Fruit fly (Drosophila melanogaster) whole organism, larva: ENCODE data around the gene CG11842.

ENCODE experiments used
- noc ChIP-seq: fragments of 200-800 bp; sonication (Bioruptor generic); optimal IDR thresholded peaks from 3 replicates; lab custom pipeline; 2019; ENCODE audit warnings: missing biosample characterization, mild to moderate bottlenecking, missing genetic modification characterization, moderate library complexity

The CG11842 gene

DNA sequence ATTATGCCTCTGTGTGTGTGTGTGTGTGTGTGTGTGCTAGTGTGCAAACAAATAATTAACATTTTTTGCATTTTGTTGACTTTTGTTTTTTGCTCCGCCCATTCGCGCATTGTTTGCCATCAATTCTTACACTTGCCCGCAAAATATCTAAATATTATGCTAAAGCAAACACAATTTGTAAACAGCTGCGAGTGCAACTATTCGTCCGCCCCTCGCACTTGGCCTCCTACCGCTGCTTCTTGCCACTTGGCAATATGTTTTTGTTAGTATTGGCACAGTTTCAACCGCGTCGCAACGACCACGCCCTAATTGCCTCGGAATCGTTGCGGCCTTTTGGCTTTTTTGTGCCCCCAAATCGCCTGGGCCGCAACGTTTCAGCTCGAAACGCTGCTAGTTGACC, 25.1 kb downstream of the CG11842 start:
- TF ChIP-seq noc (tag; lab: Kevin White, UChicago), result no peak

DNA sequence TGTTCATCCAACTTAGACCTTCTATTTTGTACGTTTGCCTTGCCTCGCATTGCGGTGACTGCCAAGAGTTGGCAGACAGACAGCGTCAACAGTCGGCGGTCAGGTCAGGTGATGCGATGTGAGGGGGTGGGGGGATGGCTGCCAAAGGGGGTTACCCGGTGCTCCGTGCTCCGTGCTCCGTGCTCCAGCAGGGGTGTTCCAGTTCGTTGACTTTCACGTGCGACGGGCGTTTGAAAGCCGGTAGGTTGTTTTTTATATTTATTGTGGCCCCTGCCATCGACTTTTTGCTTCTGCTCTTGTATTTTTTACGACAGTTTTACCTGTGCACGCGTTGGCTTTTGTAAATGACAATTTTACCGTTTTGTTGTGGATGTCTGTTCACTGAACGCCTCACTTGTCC, 29.6 kb downstream of the CG11842 start:
- no peak for TF ChIP-seq noc (tag; lab: Kevin White, UChicago)

DNA sequence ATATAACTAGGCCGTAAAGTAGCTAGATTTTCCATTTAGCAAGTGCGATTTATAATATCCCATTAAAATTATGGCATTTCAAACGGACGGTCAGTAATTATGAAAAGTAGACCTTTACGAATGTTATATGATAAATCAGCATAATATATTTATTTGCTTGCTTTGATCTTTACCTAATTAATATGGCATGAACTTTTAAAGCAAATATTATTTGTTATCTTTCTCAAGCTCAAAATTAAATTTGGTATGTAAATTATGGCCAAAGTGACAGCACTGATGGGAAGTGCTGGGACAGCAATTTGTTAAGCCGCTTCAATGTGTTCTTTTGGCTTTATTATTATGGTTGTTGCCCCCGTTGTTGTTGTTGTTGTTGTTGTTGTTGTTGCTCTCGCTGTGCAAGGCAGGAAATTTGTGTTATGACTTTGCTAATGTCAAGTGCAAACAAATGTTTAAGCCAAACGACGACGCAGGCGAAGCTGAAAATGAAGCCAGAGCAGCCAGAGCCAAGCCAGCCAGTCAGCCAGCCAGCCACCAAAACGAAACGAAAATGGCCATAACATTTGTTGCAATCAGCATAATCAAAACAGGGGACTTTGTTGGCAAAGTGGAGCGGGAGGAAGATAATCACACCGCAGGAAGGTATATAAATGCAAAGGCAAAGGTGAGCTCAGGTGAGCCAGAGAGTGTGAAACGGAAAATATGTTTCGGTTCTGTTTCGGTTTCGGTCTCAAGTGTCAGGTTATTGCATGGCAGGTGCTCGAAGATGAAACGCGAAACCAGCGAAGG, 30.2 kb downstream of the CG11842 start:
- TF ChIP-seq noc (tag; lab: Kevin White, UChicago), result no peak

DNA sequence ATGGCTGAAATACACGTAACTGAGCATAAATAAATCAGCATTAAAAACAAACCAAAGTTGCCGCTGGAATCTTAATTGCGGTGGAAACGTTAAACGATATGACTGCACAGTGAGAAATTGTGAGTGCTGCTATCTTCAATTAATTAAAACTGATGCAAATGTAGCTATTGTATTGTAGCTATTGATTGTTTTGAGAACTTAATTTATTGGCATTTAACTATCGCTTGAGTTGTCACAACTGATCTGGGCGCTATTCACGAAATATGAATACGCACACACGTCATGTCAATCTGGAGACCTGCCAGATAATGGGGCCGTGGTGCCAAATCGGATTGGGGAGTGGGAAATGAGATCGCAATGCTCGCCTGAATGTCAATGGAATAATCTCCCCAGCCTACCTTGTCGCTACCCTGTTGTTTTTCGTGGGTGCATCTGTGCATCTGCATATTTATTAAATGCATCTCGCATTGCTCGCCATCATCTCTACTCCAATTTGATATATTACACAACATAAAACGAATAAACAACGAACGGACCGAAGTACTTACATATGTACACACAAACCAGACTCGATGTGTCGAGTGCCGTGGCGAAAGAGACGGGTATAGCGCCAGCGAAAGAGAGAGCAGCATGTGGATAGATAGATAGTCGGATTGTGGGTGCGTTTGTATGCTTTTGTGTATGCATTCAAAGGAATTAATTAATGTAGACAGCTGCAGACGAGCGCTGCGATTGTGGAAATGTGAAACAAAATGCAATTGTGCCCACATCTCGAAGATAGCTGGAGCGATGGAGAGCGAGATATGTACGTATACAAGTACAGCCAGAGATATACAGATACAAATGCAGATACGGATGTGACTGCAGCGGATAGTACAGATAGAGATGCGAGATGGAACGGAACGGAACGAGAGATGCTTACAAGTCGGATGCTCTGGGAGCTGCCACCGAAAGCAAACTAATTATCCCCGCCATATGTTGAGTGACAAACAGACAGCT, 31.3 kb downstream of the CG11842 start:
- no peak for TF ChIP-seq noc (tag; lab: Kevin White, UChicago)

dm6 chr3R:29086896-29087295, 34.4 kb downstream of the CG11842 start:
- no peak for TF ChIP-seq noc (tag; lab: Kevin White, UChicago)

DNA sequence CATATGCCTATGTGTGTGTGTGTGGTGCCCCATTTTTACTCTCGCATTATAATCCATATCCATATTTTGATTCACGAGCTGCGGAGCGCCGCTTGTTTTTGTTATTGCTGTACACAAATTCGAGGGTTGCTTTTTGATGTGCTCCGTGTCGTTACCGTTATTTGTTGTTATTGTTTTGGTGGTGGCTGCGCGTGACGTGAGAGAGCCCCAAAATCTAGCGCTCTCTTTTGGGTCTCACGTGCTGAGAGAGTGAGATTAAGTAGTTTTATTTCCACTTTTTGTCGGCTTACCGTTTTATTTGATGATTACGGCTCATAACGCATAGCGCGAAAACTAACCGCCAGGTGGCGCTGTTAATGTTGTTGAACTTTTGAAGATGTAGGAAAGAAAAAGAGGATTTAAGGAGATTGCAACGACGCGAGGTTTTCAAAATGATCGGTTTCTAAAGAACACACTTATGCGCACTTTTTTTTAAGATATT, 34.9 kb downstream of the CG11842 start:
- no peak for TF ChIP-seq noc (tag; lab: Kevin White, UChicago)

DNA sequence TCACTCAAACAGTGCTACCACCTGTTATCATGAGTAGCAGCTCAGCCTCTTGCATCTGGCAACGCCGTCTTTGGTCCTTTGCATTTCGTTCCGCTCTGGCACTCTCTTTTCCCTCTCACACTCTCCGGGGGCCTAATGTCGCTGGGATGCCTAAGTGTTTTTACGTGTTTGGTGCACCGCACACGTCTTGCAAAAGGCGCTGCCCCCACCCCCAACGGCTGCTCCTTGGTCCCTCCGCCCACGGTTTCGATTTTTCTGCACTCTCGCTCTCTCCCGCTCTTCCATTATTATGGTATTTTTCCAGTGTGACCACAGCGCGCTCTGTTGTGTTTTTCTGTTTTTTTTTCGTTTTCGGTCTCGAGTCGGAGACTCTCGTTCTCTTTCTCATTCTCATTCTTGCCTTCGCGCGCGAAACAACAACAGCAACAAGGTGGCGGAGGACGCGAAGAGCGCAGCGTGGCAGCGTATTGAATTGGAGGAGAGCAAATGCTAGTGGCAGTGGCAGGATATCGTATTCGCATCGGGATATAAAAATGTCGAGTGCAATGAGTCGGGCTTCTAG, 35.5 kb downstream of the CG11842 start:
- no peak for TF ChIP-seq noc (tag; lab: Kevin White, UChicago)

DNA sequence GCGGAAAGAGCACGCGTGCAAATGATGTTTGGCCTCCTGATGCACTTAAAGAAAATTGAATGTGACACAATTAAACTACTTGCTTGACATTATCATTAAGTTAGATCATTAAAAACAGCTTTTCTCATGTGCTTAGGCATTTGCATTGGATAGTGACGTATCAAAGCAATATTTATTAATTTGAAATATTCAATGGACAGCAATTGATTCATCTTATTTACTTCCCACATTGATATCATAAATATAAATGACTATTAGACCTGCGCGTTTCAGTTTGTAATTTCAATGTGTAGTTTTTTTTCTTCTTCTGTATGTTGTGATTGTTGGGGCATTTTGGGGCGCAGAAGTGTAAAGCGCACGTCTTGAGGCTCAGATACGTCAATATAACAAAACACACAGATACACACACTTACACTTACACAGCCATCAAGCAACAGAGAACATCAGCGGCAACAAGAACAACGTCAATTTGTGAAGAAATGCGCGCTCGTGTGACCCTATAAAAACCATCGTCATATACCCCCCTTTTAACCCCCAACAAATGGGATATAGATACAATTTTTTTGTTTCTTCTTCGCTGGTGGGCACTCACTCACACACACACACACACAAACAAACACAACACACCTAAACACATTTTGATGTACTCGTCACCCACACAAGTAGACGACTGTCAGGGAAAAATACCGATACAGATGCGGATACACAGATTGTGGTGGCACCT, 36.6 kb downstream of the CG11842 start:
- no peak for TF ChIP-seq noc (tag; lab: Kevin White, UChicago)

- TF ChIP-seq noc (tag; lab: Kevin White, UChicago), result no peak
Measured at dm6 chr3R:29089662-29090007, 37.2 kb downstream of the CG11842 start.

dm6 chr3R:29091609-29092008, 39.1 kb downstream of the CG11842 start:
- TF ChIP-seq noc (tag; lab: Kevin White, UChicago), result no peak

DNA sequence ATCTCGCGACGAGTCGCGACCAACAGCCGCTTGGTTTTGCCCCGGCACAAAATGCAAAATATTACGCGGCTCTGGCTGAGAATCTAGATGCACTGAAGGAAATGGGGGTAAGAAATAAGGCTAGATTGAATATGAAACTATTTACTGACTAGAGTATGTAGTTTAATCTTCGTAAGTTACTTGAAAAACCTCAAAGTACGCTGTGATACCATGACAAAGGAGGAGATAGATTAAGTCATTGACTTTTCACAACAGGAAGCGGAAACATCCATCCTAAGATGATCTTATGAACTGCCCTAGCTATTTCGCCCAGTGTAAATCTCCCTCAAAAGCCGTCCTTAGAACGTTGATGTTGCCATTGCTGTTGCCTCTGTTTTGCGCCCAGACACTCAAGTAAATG, 41.7 kb downstream of the CG11842 start:
- no peak for TF ChIP-seq noc (tag; lab: Kevin White, UChicago)

dm6 chr3R:29095525-29095924, 43.0 kb downstream of the CG11842 start:
- TF ChIP-seq noc (tag; lab: Kevin White, UChicago), result no peak

DNA sequence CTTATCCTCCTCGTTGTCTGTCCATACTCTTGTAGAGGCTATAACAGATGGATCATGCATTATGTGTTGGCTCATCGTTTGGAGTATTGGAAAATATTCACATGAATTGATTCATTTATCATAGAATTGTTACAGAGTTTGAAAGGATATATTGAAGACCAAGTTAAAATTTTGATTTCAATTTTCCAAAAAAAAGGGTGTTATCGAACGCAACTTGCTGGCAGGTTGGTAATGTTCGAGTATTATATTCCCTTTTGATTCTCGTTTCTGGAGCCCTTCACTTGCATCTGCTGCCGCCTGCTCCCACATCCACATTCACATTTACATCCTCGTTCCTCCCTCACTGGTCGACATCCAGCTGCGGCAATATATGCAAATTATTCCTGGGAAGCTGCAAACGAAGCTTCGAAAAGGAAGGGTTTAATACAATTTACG, 43.5 kb downstream of the CG11842 start:
- TF ChIP-seq noc (tag; lab: Kevin White, UChicago), result no peak

DNA sequence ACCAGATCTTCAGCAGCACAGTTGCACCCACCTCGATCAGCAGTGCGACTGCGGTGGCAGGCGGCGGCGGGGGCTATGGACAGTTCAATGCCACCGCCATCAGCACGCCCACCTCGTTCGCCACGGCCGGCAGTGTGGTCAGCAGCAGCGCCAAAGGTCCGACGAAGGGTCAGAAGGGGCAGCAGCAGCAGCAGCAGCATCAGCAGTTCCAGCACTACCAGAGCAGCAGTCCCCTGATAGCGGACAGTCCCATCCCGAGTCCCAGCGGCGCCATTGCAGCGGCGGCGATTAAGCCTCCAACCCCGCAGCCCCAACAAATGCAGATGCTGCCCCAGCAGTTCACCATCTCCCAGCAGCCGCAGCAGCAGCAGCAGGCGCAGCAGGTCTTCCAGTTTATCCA, 45.5 kb downstream of the CG11842 start:
- TF ChIP-seq noc (tag; lab: Kevin White, UChicago), result no peak

dm6 chr3R:29103227-29103626, 50.7 kb downstream of the CG11842 start:
- no peak for TF ChIP-seq noc (tag; lab: Kevin White, UChicago)
